Worm (Caenorhabditis elegans) whole organism, L4 larva: Measurements from ENCODE around the gene T03D8.6.

Source experiments
- F26F4.8 ChIP-seq: fragments of 200-800 bp; sonication (Bioruptor generic); conservative IDR thresholded peaks from 2 replicates; pipeline ENCODE4 v1.3.6; 2022; ENCODE audit warnings: missing genetic modification characterization, missing compliant biosample characterization
- F37D6.2 ChIP-seq: sonication (generic microtip); optimal IDR thresholded peaks from 2 replicates; lab custom pipeline; 2016; ENCODE audit warnings: mild to moderate bottlenecking, missing genetic modification characterization, missing compliant biosample characterization
- F44E2.7 ChIP-seq: fragments of 200-800 bp; sonication (Bioruptor generic); IDR thresholded peaks from 2 replicates; pipeline ENCODE4 v2.1.2; 2022; ENCODE audit warnings: missing genetic modification characterization, missing compliant biosample characterization
- T20F7.1 ChIP-seq: fragments of 200-800 bp; sonication (Bioruptor generic); optimal IDR thresholded peaks from 2 replicates; lab custom pipeline; 2018; ENCODE audit warnings: mild to moderate bottlenecking, missing genetic modification characterization, missing compliant biosample characterization
- T26A8.4 ChIP-seq: fragments of 200-800 bp; sonication (Bioruptor generic); IDR thresholded peaks from 2 replicates; pipeline ENCODE4 v1.3.6; 2022; ENCODE audit warnings: missing genetic modification characterization, missing compliant biosample characterization
- Y5F2A.4 ChIP-seq: fragments of 200-800 bp; sonication (Bioruptor generic); optimal IDR thresholded peaks from 2 replicates; lab custom pipeline; 2018; ENCODE audit warnings: mild to moderate bottlenecking, missing genetic modification characterization, missing compliant biosample characterization
- ZK337.2 ChIP-seq: fragments of 200-800 bp; sonication (Bioruptor generic); IDR thresholded peaks from 2 replicates; pipeline ENCODE4 v1.3.6; 2022; ENCODE audit warnings: missing genetic modification reagents, missing genetic modification characterization, missing compliant biosample characterization
- aha-1 ChIP-seq: fragments of 150-350 bp; peaks from one replicate; lab custom pipeline; 2014; ENCODE audit warnings: missing biosample characterization, missing genetic modification characterization
- aly-2 ChIP-seq: sonication (generic microtip); optimal IDR thresholded peaks from 2 replicates; lab custom pipeline; 2018; ENCODE audit warnings: missing biosample characterization, missing genetic modification characterization
- arid-1 ChIP-seq: fragments of 200-800 bp; sonication (Bioruptor generic); conservative IDR thresholded peaks from 2 replicates; pipeline ENCODE4 v1.3.6; 2022; ENCODE audit warnings: missing genetic modification reagents, missing genetic modification characterization, missing compliant biosample characterization
- ceh-44 ChIP-seq: fragments of 200-800 bp; sonication (Bioruptor generic); IDR thresholded peaks from 2 replicates; pipeline ENCODE4 v1.3.6; 2022; ENCODE audit warnings: missing genetic modification reagents, missing genetic modification characterization, missing compliant biosample characterization
- ceh-62 ChIP-seq: sonication (generic microtip); optimal IDR thresholded peaks from 2 replicates; lab custom pipeline; 2017; ENCODE audit warnings: missing biosample characterization, missing genetic modification characterization
- ceh-82 ChIP-seq: sonication (generic microtip); optimal IDR thresholded peaks from 2 replicates; lab custom pipeline; 2017; ENCODE audit warnings: missing biosample characterization, missing genetic modification characterization
- ces-1 ChIP-seq: fragments of 150-350 bp; sonication (generic microtip); optimal IDR thresholded peaks from 4 replicates; lab custom pipeline; 2014; ENCODE audit warnings: missing biosample characterization, missing genetic modification reagents, missing genetic modification characterization
- cey-2 ChIP-seq: sonication (generic microtip); optimal IDR thresholded peaks from 3 replicates; lab custom pipeline; 2017; ENCODE audit warnings: missing genetic modification characterization, mild to moderate bottlenecking, missing compliant biosample characterization, antibody characterized with exemption, borderline replicate concordance; ENCODE audit not compliant: insufficient read depth
- daf-12 ChIP-seq: fragments of 150-350 bp; optimal IDR thresholded peaks from 2 replicates; lab custom pipeline; 2014; ENCODE audit warnings: missing biosample characterization, missing genetic modification reagents, missing genetic modification characterization
- daf-16 ChIP-seq, 3 experiments: sonication (generic microtip); optimal IDR thresholded peaks; 2 replicates each; lab custom pipeline; 2016 to 2017; ENCODE audit warnings: missing genetic modification characterization in 3 of 3, missing genetic modification reagents in 3 of 3, mild to moderate bottlenecking in 2 of 3, missing compliant biosample characterization in 2 of 3, missing biosample characterization in 1 of 3, moderate library complexity in 1 of 3
- daf-19 ChIP-seq: fragments of 200-800 bp; sonication (Bioruptor generic); conservative IDR thresholded peaks from 2 replicates; pipeline ENCODE4 v1.3.6; 2022; ENCODE audit warnings: missing genetic modification characterization, missing compliant biosample characterization
- dmd-9 ChIP-seq: fragments of 200-800 bp; sonication (Bioruptor generic); IDR thresholded peaks from 2 replicates; pipeline ENCODE4 v1.3.6; 2022; ENCODE audit warnings: missing genetic modification reagents, missing genetic modification characterization, missing compliant biosample characterization
- dve-1 ChIP-seq: sonication (generic microtip); optimal IDR thresholded peaks from 2 replicates; lab custom pipeline; 2017; ENCODE audit warnings: antibody characterized with exemption, mild to moderate bottlenecking, missing genetic modification characterization, missing compliant biosample characterization; ENCODE audit not compliant: insufficient read depth
- fkh-10 ChIP-seq: fragments of 150-350 bp; optimal IDR thresholded peaks from 2 replicates; lab custom pipeline; 2014; ENCODE audit warnings: missing biosample characterization, missing genetic modification reagents, missing genetic modification characterization
- hlh-11 ChIP-seq: fragments of 200-800 bp; sonication (Bioruptor generic); optimal IDR thresholded peaks from 2 replicates; lab custom pipeline; 2018; ENCODE audit warnings: mild to moderate bottlenecking, missing genetic modification characterization, missing compliant biosample characterization
- hlh-30 ChIP-seq: sonication (generic microtip); optimal IDR thresholded peaks from 2 replicates; lab custom pipeline; 2017; ENCODE audit warnings: antibody characterized with exemption, mild to moderate bottlenecking, missing genetic modification characterization, missing compliant biosample characterization; ENCODE audit not compliant: insufficient read depth
- jun-1 ChIP-seq: fragments of 150-350 bp; optimal IDR thresholded peaks from 2 replicates; lab custom pipeline; 2014; ENCODE audit warnings: missing biosample characterization, missing genetic modification reagents, missing genetic modification characterization
- lin-29 ChIP-seq: fragments of 200-800 bp; sonication (Bioruptor generic); IDR thresholded peaks from 2 replicates; pipeline ENCODE4 v1.3.6; 2022; ENCODE audit warnings: missing genetic modification reagents, missing genetic modification characterization, missing compliant biosample characterization
- lin-38 ChIP-seq: fragments of 200-800 bp; sonication (Bioruptor generic); IDR thresholded peaks from 2 replicates; pipeline ENCODE4 v1.3.6; 2022; ENCODE audit warnings: missing genetic modification reagents, missing genetic modification characterization, missing compliant biosample characterization
- lin-39 ChIP-seq: fragments of 150-350 bp; optimal IDR thresholded peaks from 2 replicates; lab custom pipeline; 2014; ENCODE audit warnings: missing biosample characterization, missing genetic modification reagents, missing genetic modification characterization
- lsy-2 ChIP-seq, 2 experiments: fragments of 150-350 bp in 1 of 2; sonication (generic microtip) in 1 of 2; optimal IDR thresholded peaks; 2 replicates each; lab custom pipeline; 2014 to 2017; ENCODE audit warnings: missing biosample characterization in 2 of 2, missing genetic modification characterization in 2 of 2
- mep-1 ChIP-seq: fragments of 150-350 bp; sonication (generic microtip); optimal IDR thresholded peaks from 3 replicates; lab custom pipeline; 2014; ENCODE audit warnings: missing biosample characterization, missing genetic modification characterization
- mes-2 ChIP-seq: sonication (generic microtip); optimal IDR thresholded peaks from 2 replicates; lab custom pipeline; 2016; ENCODE audit warnings: missing genotype, mild to moderate bottlenecking, missing genetic modification characterization, missing compliant biosample characterization; ENCODE audit not compliant: poor library complexity, severe bottlenecking
- mxl-2 ChIP-seq: fragments of 200-800 bp; sonication (Bioruptor generic); conservative IDR thresholded peaks from 2 replicates; pipeline ENCODE4 v1.3.6; 2022; ENCODE audit warnings: missing genetic modification reagents, missing genetic modification characterization, missing compliant biosample characterization
- nhr-10 ChIP-seq: fragments of 150-350 bp; optimal IDR thresholded peaks from 2 replicates; lab custom pipeline; 2014; ENCODE audit warnings: missing biosample characterization, missing genetic modification characterization
- nhr-11 ChIP-seq: fragments of 150-350 bp; optimal IDR thresholded peaks from 2 replicates; lab custom pipeline; 2014; ENCODE audit warnings: missing biosample characterization, missing genetic modification characterization
- nhr-25 ChIP-seq: sonication (generic microtip); optimal IDR thresholded peaks from 2 replicates; lab custom pipeline; 2017; ENCODE audit warnings: missing genetic modification characterization, mild to moderate bottlenecking, missing compliant biosample characterization, antibody characterized with exemption, moderate library complexity, borderline replicate concordance; ENCODE audit not compliant: insufficient read depth
- nhr-42 ChIP-seq: fragments of 200-800 bp; sonication (Bioruptor generic); IDR thresholded peaks from 2 replicates; pipeline ENCODE4 v1.3.6; 2022; ENCODE audit warnings: missing genetic modification characterization, missing compliant biosample characterization
- nhr-48 ChIP-seq: sonication (generic microtip); optimal IDR thresholded peaks from 2 replicates; lab custom pipeline; 2016; ENCODE audit warnings: mild to moderate bottlenecking, missing genetic modification characterization, missing compliant biosample characterization
- nhr-6 ChIP-seq: fragments of 150-350 bp; optimal IDR thresholded peaks from 2 replicates; lab custom pipeline; 2014; ENCODE audit warnings: missing biosample characterization, missing genetic modification characterization
- php-3 ChIP-seq: fragments of 200-800 bp; sonication (Bioruptor generic); IDR thresholded peaks from 2 replicates; pipeline ENCODE4 v1.3.6; 2022; ENCODE audit warnings: missing genetic modification reagents, missing genetic modification characterization, missing compliant biosample characterization
- rbr-2 ChIP-seq: sonication (generic microtip); optimal IDR thresholded peaks from 2 replicates; lab custom pipeline; 2016; ENCODE audit warnings: missing genotype, missing genetic modification characterization, missing compliant biosample characterization
- saeg-2 ChIP-seq: fragments of 200-800 bp; sonication (Bioruptor generic); IDR thresholded peaks from 2 replicates; pipeline ENCODE4 v1.3.6; 2022; ENCODE audit warnings: missing genetic modification reagents, missing genetic modification characterization, missing compliant biosample characterization
- set-16 ChIP-seq: fragments of 200-800 bp; sonication (Bioruptor generic); IDR thresholded peaks from 2 replicates; pipeline ENCODE4 v1.3.6; 2022; ENCODE audit warnings: missing genetic modification reagents, missing genetic modification characterization, missing compliant biosample characterization
- spr-1 ChIP-seq: sonication (generic microtip); optimal IDR thresholded peaks from 2 replicates; lab custom pipeline; 2016; ENCODE audit warnings: mild to moderate bottlenecking, missing genetic modification characterization, missing compliant biosample characterization
- unc-62 ChIP-seq, 3 experiments: fragments of 150-350 bp in 1 of 3; sonication (generic microtip); optimal IDR thresholded peaks in 2 of 3; peaks in 1 of 3; 1 replicate in 1 of 3; 2 replicates in 2 of 3; lab custom pipeline; 2014 to 2017; ENCODE audit warnings: missing biosample characterization in 3 of 3, missing genetic modification characterization in 3 of 3, missing genetic modification reagents in 3 of 3, missing genotype in 1 of 3
- zfp-3 ChIP-seq: fragments of 200-800 bp; sonication (Bioruptor generic); conservative IDR thresholded peaks from 2 replicates; pipeline ENCODE4 v1.3.6; 2022; ENCODE audit warnings: missing genetic modification reagents, missing genetic modification characterization, missing compliant biosample characterization
- zip-11 ChIP-seq: fragments of 200-800 bp; sonication (Bioruptor generic); IDR thresholded peaks from 2 replicates; pipeline ENCODE4 v1.3.6; 2022; ENCODE audit warnings: missing genetic modification characterization, missing compliant biosample characterization
- zip-2 ChIP-seq: fragments of 150-350 bp; optimal IDR thresholded peaks from 2 replicates; lab custom pipeline; 2014; ENCODE audit warnings: missing biosample characterization, missing genetic modification characterization
- ztf-11 ChIP-seq: fragments of 150-350 bp; optimal IDR thresholded peaks from 2 replicates; lab custom pipeline; 2014; ENCODE audit warnings: missing biosample characterization, missing genetic modification characterization

The T03D8.6 gene

DNA sequence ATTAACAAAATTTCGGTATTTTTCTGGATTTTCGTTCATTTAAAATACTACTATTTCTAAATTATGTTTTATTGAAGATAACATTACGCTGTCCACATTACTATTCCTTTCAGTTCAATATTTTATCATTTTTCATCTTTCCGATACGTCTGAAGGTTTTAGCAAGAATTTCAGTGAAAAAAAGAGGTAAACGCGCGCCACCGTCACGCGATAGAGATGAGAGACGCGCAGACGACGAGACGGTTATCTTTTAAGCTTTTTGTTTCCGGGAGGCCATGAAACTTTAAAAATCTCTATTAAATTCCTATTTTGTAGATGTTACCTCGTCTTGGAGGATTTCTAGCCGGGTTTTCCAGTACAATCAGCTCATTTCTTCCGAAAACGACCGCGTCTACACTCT lies 17.6 kb upstream of the T03D8.6 start, which contains the start of gene mrps-12:
Gene mrps-12, plus strand, starts transcription at position 316 of the 400 bp plus-strand sequence.
- no peak for TF ChIP-seq arid-1 (GFP tag; lab: Robert Waterston, UW)
- TF ChIP-seq nhr-10 (tag; lab: Kevin White, UChicago), result no peak
- no peak for TF ChIP-seq saeg-2 (GFP tag; lab: Robert Waterston, UW)
- no peak for TF ChIP-seq F26F4.8 (GFP tag; lab: Robert Waterston, UW)
- peak; percentile 63 for TF ChIP-seq lin-38 (GFP tag; lab: Robert Waterston, UW)
- TF ChIP-seq mes-2 (tag; lab: Kevin White, UChicago), result peak; percentile 55
- TF ChIP-seq nhr-25, result no peak
- TF ChIP-seq nhr-6 (tag; lab: Kevin White, UChicago), result peak; percentile 3
- no peak for TF ChIP-seq Y5F2A.4 (GFP tag; lab: Kevin White, UChicago)
- TF ChIP-seq hlh-30 (tag; lab: Kevin White, UChicago), result peak; percentile 23
- peak; percentile 11 for TF ChIP-seq mep-1
- TF ChIP-seq daf-16 (GFP tag; optimal IDR thresholded peaks at IDR 0.05; lab: Kevin White, UChicago), result no peak
- TF ChIP-seq daf-16 (tag; optimal IDR thresholded peaks at IDR 0.05; lab: Kevin White, UChicago), result peak; percentile 0
- peak in 1 of 2 experiments; percentile 23 for TF ChIP-seq lsy-2 (tag; optimal IDR thresholded peaks at IDR 0.05; lab: Kevin White, UChicago)
- peak; percentile 43 for TF ChIP-seq aha-1 (tag; lab: Kevin White, UChicago)

DNA sequence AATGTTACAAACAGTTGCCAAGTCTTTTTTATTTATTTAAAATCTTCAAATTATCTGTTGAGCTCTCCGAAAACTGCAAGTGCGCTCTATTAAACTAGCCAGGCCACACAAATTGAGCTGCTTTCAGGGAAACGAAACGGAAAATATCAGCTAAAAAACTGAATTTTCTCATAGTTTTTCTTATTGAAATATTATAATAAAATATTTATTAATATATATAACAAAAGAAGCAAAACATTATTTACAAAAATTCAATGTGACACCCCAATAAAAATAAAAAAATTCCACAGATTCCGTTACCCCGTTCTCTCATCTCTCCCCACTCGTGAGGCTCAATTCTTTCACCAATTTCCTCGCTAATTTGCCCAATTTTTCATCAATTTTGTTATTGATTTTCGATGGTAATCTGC lies 12.4 kb upstream of the T03D8.6 start:
- TF ChIP-seq nhr-42 (no peak), lin-39 (tag; lab: Kevin White, UChicago) (no peak), set-16 (GFP tag; lab: Robert Waterston, UW) (no peak), dmd-9 (GFP tag; lab: Robert Waterston, UW) (no peak), T26A8.4 (no peak), fkh-10 (GFP tag; lab: Kevin White, UChicago) (no peak), spr-1 (tag; lab: Kevin White, UChicago) (no peak), cey-2 (tag; lab: Kevin White, UChicago) (no peak), T20F7.1 (GFP tag; lab: Kevin White, UChicago) (no peak), ceh-44 (GFP tag; lab: Robert Waterston, UW) (no peak), mep-1 (peak; percentile 19), ztf-11 (tag; lab: Kevin White, UChicago) (no peak), rbr-2 (tag; lab: Kevin White, UChicago) (no peak), dve-1 (tag; lab: Kevin White, UChicago) (no peak), hlh-11 (no peak), lin-38 (GFP tag; lab: Robert Waterston, UW) (peak; percentile 72), mes-2 (tag; lab: Kevin White, UChicago) (peak; percentile 67), nhr-48 (no peak), daf-12 (tag; lab: Kevin White, UChicago) (no peak), mxl-2 (GFP tag; lab: Robert Waterston, UW) (no peak), ZK337.2 (GFP tag; lab: Robert Waterston, UW) (no peak), jun-1 (tag; lab: Kevin White, UChicago) (no peak), ces-1 (GFP tag; lab: Kevin White, UChicago) (no peak), zip-2 (tag; lab: Kevin White, UChicago) (no peak), F37D6.2 (tag; lab: Kevin White, UChicago) (no peak), lin-29 (no peak), nhr-10 (tag; lab: Kevin White, UChicago) (no peak), nhr-11 (tag; lab: Kevin White, UChicago) (no peak), unc-62 (GFP tag; optimal IDR thresholded peaks at IDR 0.05 in 1 of 2; lab: Kevin White, UChicago) (no peak), unc-62 (tag; optimal IDR thresholded peaks at IDR 0.05; lab: Kevin White, UChicago) (no peak), F44E2.7 (GFP tag; lab: Robert Waterston, UW) (no peak), php-3 (no peak), lsy-2 (tag; optimal IDR thresholded peaks at IDR 0.05; lab: Kevin White, UChicago) (peak in 1 of 2 experiments; percentile 39), zfp-3 (GFP tag; lab: Robert Waterston, UW) (no peak), ceh-62 (tag; lab: Kevin White, UChicago) (no peak), daf-19 (GFP tag; lab: Robert Waterston, UW) (no peak), aly-2 (tag; lab: Kevin White, UChicago) (no peak), zip-11 (GFP tag; lab: Robert Waterston, UW) (no peak), hlh-30 (tag; lab: Kevin White, UChicago) (no peak), ceh-82 (tag; lab: Kevin White, UChicago) (no peak)
